Worm (Caenorhabditis elegans): ENCODE results near the gene ttr-51.
A peak's percentile ranks its signal among the peaks of the same experiment; 100 is the strongest.

Gene ttr-51

DNA sequence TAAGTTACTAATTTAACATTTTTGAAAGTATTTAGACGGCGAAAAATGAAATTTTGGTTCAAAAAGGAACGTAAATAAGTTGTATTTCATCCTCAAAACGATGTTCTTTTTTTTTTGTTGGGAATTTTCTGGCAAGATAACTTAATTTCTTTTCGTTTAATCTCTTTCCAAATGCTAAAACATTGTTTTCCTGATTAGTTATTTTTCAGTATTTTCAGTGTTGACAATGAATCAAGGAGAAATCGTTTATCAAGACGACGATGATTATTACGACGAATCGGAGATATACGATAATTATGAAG, 11.3 kb downstream of the ttr-51 start, which contains the start of gene lin-54:
Gene lin-54, plus strand, starts transcription at position 203 of the 302 bp plus-strand sequence.
- TF ChIP-seq ceh-48 (tag; optimal IDR thresholded peaks at IDR 0.05) (no peak), sox-2 (GFP tag; IDR thresholded peaks at IDR 0.05) (no peak), F13H6.1 (tag; optimal IDR thresholded peaks at IDR 0.05) (no peak), K09A11.1 (tag; optimal IDR thresholded peaks at IDR 0.05; ENCODE audit: insufficient read depth) (no peak), tbx-7 (tag; optimal IDR thresholded peaks at IDR 0.05) (no peak), ztf-16 (tag; optimal IDR thresholded peaks at IDR 0.05) (no peak), che-1 (tag; optimal IDR thresholded peaks at IDR 0.05) (no peak), rnt-1 (tag; optimal IDR thresholded peaks at IDR 0.05) (no peak), ceh-6 (GFP tag; optimal IDR thresholded peaks at IDR 0.05) (no peak), ceh-31 (tag; optimal IDR thresholded peaks at IDR 0.05) (no peak), hlh-15 (tag; optimal IDR thresholded peaks at IDR 0.05) (no peak), unc-55 (GFP tag; optimal IDR thresholded peaks at IDR 0.05) (no peak), nfya-1 (tag; optimal IDR thresholded peaks at IDR 0.05) (no peak), nhr-232 (tag; optimal IDR thresholded peaks at IDR 0.05) (no peak), hlh-13 (GFP tag; optimal IDR thresholded peaks at IDR 0.05) (no peak), ceh-19 (GFP tag; optimal IDR thresholded peaks at IDR 0.05) (no peak), hlh-30 (tag; optimal IDR thresholded peaks at IDR 0.05; ENCODE audit: insufficient read depth) (no peak), odd-2 (tag; optimal IDR thresholded peaks at IDR 0.05) (no peak), fkh-6 (tag; optimal IDR thresholded peaks at IDR 0.05) (no peak), ceh-18 (tag; optimal IDR thresholded peaks at IDR 0.05) (no peak)

DNA sequence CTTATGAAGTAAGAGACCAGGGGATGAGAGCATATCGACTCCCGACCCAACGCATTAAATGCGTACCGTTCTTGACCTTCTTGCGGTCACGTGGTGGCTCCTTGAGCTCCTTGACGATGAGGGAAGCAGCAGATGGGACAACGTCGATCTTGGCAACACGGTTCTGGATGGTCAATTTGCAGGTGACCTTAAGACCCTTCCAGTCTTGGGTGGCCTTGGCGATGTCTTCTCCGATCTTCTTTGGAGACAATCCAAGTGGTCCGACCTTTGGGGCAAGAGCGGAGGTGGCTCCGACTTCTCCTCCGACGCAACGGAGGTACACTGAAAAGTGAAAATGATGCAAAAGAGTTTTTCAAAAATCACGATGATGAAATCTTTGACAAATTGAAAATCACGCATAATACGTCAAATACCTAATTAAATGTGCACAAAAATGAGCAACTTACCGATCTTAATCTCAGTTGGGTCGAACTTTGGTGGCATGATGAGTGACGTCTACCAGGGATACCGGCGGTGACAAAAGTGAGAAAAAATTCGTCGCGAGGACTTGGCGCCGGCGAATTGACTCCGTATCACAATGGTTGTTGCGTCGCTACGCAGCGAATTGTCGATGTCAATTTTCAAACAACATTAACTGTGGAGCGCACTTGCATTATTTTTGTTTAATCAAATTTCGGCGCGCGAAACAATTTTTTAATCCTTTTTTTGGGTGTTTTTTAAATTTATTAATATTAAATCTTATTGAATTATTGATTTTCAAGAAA, 11.9 kb downstream of the ttr-51 start, which contains the start of gene rpl-12:
Gene rpl-12, minus strand, starts transcription at position 574 of the 764 bp plus-strand sequence.
- TF ChIP-seq pros-1 (tag; optimal IDR thresholded peaks at IDR 0.05), result peak; percentile 73
- TF ChIP-seq dmd-4 (tag; optimal IDR thresholded peaks at IDR 0.05; ENCODE audit: borderline replicate concordance), result no peak
- TF ChIP-seq sox-2 (GFP tag; IDR thresholded peaks at IDR 0.05), result peak; percentile 80
- peak; percentile 100 for TF ChIP-seq unc-42 (tag; optimal IDR thresholded peaks at IDR 0.05)
- peak; percentile 8 for TF ChIP-seq hlh-13 (GFP tag; optimal IDR thresholded peaks at IDR 0.05)
- no peak for TF ChIP-seq C38D4.7 (GFP tag; optimal IDR thresholded peaks at IDR 0.05)
- TF ChIP-seq C08G9.2 (tag; optimal IDR thresholded peaks at IDR 0.05), result peak; percentile 30
- no peak for TF ChIP-seq nhr-232 (tag; optimal IDR thresholded peaks at IDR 0.05)
- TF ChIP-seq lin-11 (tag; optimal IDR thresholded peaks at IDR 0.05), result peak; percentile 11
- TF ChIP-seq unc-55 (GFP tag; optimal IDR thresholded peaks at IDR 0.05), result peak; percentile 79
- peak; percentile 73 for TF ChIP-seq rnt-1 (tag; optimal IDR thresholded peaks at IDR 0.05)
- TF ChIP-seq F13H6.1 (tag; optimal IDR thresholded peaks at IDR 0.05), result peak; percentile 26
- TF ChIP-seq ceh-18 (tag; optimal IDR thresholded peaks at IDR 0.05), result peak; percentile 94
- no peak for TF ChIP-seq npax-4 (tag; optimal IDR thresholded peaks at IDR 0.05)
- no peak for TF ChIP-seq tbx-7 (tag; optimal IDR thresholded peaks at IDR 0.05)
- TF ChIP-seq syd-9 (tag; optimal IDR thresholded peaks at IDR 0.05), result peak; percentile 23
- no peak for TF ChIP-seq fkh-6 (tag; optimal IDR thresholded peaks at IDR 0.05)
- TF ChIP-seq fkh-10 (GFP tag; optimal IDR thresholded peaks at IDR 0.05), result peak; percentile 52
- peak; percentile 92 for TF ChIP-seq nfya-1 (tag; optimal IDR thresholded peaks at IDR 0.05)
- no peak for TF ChIP-seq odd-2 (tag; optimal IDR thresholded peaks at IDR 0.05)
- no peak for TF ChIP-seq pag-3 (tag; optimal IDR thresholded peaks at IDR 0.05; ENCODE audit: borderline replicate concordance)
- peak; percentile 80 for TF ChIP-seq fax-1 (tag; optimal IDR thresholded peaks at IDR 0.05)
- TF ChIP-seq ceh-31 (tag; optimal IDR thresholded peaks at IDR 0.05), result peak; percentile 92
- peak; percentile 83 for TF ChIP-seq dve-1 (tag; optimal IDR thresholded peaks at IDR 0.05)
- peak; percentile 63 for TF ChIP-seq ets-4 (tag; optimal IDR thresholded peaks at IDR 0.05)
- TF ChIP-seq hlh-8 (tag; optimal IDR thresholded peaks at IDR 0.05), result peak; percentile 16
- no peak for TF ChIP-seq ceh-9 (tag; optimal IDR thresholded peaks at IDR 0.05)
- peak; percentile 92 for TF ChIP-seq ceh-14 (tag; optimal IDR thresholded peaks at IDR 0.05)
- TF ChIP-seq ama-1 (optimal IDR thresholded peaks at IDR 0.05), result no peak
- no peak for TF ChIP-seq ceh-22 (tag; optimal IDR thresholded peaks at IDR 0.05)
- TF ChIP-seq ceh-24 (tag; optimal IDR thresholded peaks at IDR 0.05), result no peak
- peak; percentile 59 for TF ChIP-seq pqm-1 (tag; optimal IDR thresholded peaks at IDR 0.05)
- no peak for TF ChIP-seq ceh-30 (tag; optimal IDR thresholded peaks at IDR 0.05)
- TF ChIP-seq K09A11.1 (tag; optimal IDR thresholded peaks at IDR 0.05; ENCODE audit: insufficient read depth), result peak; percentile 44
- TF ChIP-seq ceh-2 (tag; optimal IDR thresholded peaks at IDR 0.05), result peak; percentile 48
- peak; percentile 33 for TF ChIP-seq pha-4 (tag; optimal IDR thresholded peaks at IDR 0.05)
- no peak for TF ChIP-seq zip-5 (tag; optimal IDR thresholded peaks at IDR 0.05)
- TF ChIP-seq sox-4 (tag; optimal IDR thresholded peaks at IDR 0.05), result no peak
- TF ChIP-seq elt-2 (tag; optimal IDR thresholded peaks at IDR 0.05), result peak; percentile 84
- no peak for TF ChIP-seq K02D7.2 (tag; optimal IDR thresholded peaks at IDR 0.05)
- TF ChIP-seq ceh-34 (tag; optimal IDR thresholded peaks at IDR 0.05), result peak; percentile 98
